Worm (Caenorhabditis elegans): ENCODE data around the gene cts-1.

DNA sequence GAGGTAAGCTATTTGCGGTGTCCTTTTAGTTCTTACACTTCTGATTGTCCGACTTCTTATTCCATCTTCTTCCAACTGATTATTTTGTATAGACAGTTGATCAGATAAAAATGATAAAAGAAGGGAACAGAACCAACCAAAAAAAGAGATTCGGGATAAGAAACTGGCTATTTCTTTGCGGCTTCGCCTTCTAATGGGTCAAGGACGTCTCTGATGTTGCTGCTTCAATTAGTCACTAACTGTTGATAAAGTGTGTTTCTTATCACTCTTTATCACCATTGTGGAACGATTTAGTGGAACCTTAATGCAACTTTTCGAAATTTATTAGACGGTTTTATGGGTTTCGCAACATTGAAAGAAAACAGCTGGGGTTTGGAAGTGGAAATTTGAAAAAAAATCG lies 46.2 kb downstream of the cts-1 start:
- TF ChIP-seq blmp-1 (tag; optimal IDR thresholded peaks at IDR 0.05) (peak; percentile 65), ceh-90 (tag; optimal IDR thresholded peaks at IDR 0.05) (no peak), lin-14 (GFP tag; optimal IDR thresholded peaks at IDR 0.05) (no peak), nhr-237 (tag; optimal IDR thresholded peaks at IDR 0.05) (no peak), mdl-1 (tag; optimal IDR thresholded peaks at IDR 0.05) (no peak), hlh-17 (GFP tag; optimal IDR thresholded peaks at IDR 0.05; ENCODE audit: borderline replicate concordance) (no peak), Y116A8C.19 (tag; optimal IDR thresholded peaks at IDR 0.05; ENCODE audit: borderline replicate concordance) (no peak), hlh-4 (tag; optimal IDR thresholded peaks at IDR 0.05) (no peak), nhr-11 (tag; optimal IDR thresholded peaks at IDR 0.05) (no peak), pqm-1 (tag; optimal IDR thresholded peaks at IDR 0.05) (no peak)

Data from whole organism, L1 larva.